Worm (Caenorhabditis elegans) whole organism, midembryonic: ENCODE data around the gene dct-11.

Source experiments
- cog-1 ChIP-seq: sonication (generic microtip); optimal IDR thresholded peaks from 2 replicates; lab custom pipeline; 2016; ENCODE audit warnings: missing genetic modification characterization, missing compliant biosample characterization
- klf-2 ChIP-seq: fragments of 200-800 bp; sonication (Bioruptor generic); conservative IDR thresholded peaks from 2 replicates; pipeline ENCODE4 v1.3.6; 2022; ENCODE audit warnings: missing genetic modification reagents, missing genetic modification characterization, missing compliant biosample characterization
- med-1 ChIP-seq: sonication (generic microtip); optimal IDR thresholded peaks from 2 replicates; lab custom pipeline; 2017; ENCODE audit warnings: missing genetic modification characterization, mild to moderate bottlenecking, missing compliant biosample characterization, antibody characterized with exemption, missing genetic modification reagents; ENCODE audit not compliant: insufficient read depth
- tab-1 ChIP-seq: fragments of 200-800 bp; sonication (Bioruptor generic); IDR thresholded peaks from 2 replicates; pipeline ENCODE4 v1.3.6; 2022; ENCODE audit warnings: missing genetic modification characterization, missing compliant biosample characterization
- ztf-23 ChIP-seq: fragments of 200-800 bp; sonication (Bioruptor generic); IDR thresholded peaks from 2 replicates; pipeline ENCODE4 v1.3.6; 2022; ENCODE audit warnings: missing genetic modification reagents, missing genetic modification characterization, missing compliant biosample characterization
- ztf-29 ChIP-seq: fragments of 200-800 bp; sonication (Bioruptor generic); IDR thresholded peaks from 2 replicates; pipeline ENCODE4 v1.3.6; 2022; ENCODE audit warnings: missing genetic modification reagents, missing genetic modification characterization, missing compliant biosample characterization

ce11 chrX:5848703-5849102, 9.1 kb upstream of the dct-11 start, which contains the start of gene atat-2:
- TF ChIP-seq ztf-29 (GFP tag; lab: Robert Waterston, UW) (no peak), med-1 (GFP tag; lab: Kevin White, UChicago) (no peak), klf-2 (GFP tag; lab: Robert Waterston, UW) (no peak), cog-1 (tag; lab: Kevin White, UChicago) (no peak), ztf-23 (GFP tag; lab: Robert Waterston, UW) (no peak), tab-1 (no peak)
